Fruit fly (Drosophila melanogaster) whole organism, prepupa: ENCODE results near the gene MED26.
A peak's percentile ranks its signal among the peaks of the same experiment; 100 is the strongest.

Source experiments
- CG16779 ChIP-seq: fragments of 200-800 bp; sonication (Bioruptor generic); optimal IDR thresholded peaks from 3 replicates; lab custom pipeline; 2017; ENCODE audit warnings: missing biosample characterization, mild to moderate bottlenecking, missing genetic modification characterization
- CG6808 ChIP-seq: fragments of 200-800 bp; sonication (Bioruptor generic); optimal IDR thresholded peaks from 3 replicates; lab custom pipeline; 2017; ENCODE audit warnings: missing biosample characterization, missing genetic modification characterization, mild to moderate bottlenecking, moderate library complexity, missing genetic modification reagents
- CG8119 ChIP-seq: fragments of 200-800 bp; sonication (Bioruptor generic); IDR thresholded peaks from 3 replicates; pipeline ENCODE4 v1.3.6; 2022; ENCODE audit warnings: missing biosample characterization, missing genetic modification characterization
- Ets21C ChIP-seq: fragments of 200-800 bp; sonication (Bioruptor generic); optimal IDR thresholded peaks from 3 replicates; lab custom pipeline; 2016; ENCODE audit warnings: missing biosample characterization, missing genetic modification characterization
- Lpt ChIP-seq: fragments of 200-800 bp; sonication (Bioruptor generic); optimal IDR thresholded peaks from 3 replicates; lab custom pipeline; 2016; ENCODE audit warnings: missing biosample characterization, missing genetic modification characterization
- Sox102F ChIP-seq: fragments of 200-800 bp; sonication (Bioruptor generic); optimal IDR thresholded peaks from 2 replicates; lab custom pipeline; 2016; ENCODE audit warnings: missing biosample characterization, mild to moderate bottlenecking, missing genetic modification characterization
- Sox15 ChIP-seq: fragments of 200-800 bp; sonication (Bioruptor generic); optimal IDR thresholded peaks from 3 replicates; lab custom pipeline; 2016; ENCODE audit warnings: missing biosample characterization, missing genetic modification characterization
- dsx ChIP-seq: fragments of 200-800 bp; optimal IDR thresholded peaks from 3 replicates; lab custom pipeline; 2019; ENCODE audit warnings: missing biosample characterization, mild to moderate bottlenecking, missing genetic modification characterization, moderate library complexity; ENCODE audit not compliant: poor library complexity, severe bottlenecking
- fd85E ChIP-seq: fragments of 200-800 bp; sonication (Bioruptor generic); optimal IDR thresholded peaks from 3 replicates; lab custom pipeline; 2016; ENCODE audit warnings: missing biosample characterization, missing genetic modification characterization

DNA sequence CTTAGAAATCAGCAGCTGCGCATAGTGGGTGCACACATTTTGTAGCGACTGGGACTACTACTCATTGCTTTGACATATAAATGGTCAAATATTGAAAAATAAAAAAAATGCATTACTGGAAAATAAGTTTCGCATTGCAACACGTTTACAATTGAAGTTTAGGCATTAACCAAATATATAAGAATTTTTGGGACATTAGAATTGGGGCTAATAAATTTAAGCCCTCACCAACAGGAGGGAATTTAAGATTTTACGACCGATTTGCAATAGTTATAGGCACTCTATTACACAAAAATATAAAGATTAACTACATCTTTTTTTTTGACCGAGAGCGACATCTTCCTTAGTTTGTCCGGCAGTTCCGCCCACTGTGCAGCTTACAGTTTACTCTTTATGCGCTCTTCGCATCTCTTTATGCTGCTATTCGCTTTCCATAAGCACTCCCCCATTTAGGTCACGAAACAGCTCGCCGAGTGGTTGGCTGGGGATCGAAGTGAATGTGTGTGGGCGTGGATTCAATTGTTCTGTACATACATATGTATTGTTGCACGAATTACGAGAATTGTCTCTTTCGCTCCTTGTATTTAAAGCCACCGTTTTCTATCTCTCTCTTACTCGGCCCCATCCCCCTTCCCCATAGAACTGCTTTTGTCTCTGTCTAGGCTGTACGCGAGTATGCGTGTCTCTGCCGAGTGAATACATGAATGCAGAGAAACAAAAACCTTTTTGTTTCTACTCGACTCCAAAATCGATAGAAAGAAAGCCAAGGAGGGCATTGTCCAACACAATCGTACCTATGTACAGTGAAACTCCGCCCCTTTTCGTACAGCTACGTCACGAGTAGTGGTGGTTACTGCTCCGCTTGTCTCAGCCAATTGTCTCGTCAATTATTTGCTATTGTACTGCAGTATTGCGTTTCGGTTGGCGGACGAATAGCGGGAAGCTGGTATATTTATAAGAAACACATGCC, 18.9 kb upstream of the MED26 start:
- no peak for TF ChIP-seq fd85E (GFP tag; lab: Kevin White, UChicago)
- TF ChIP-seq Sox102F (GFP tag; lab: Kevin White, UChicago), result peak; percentile 88
- peak; percentile 57 for TF ChIP-seq Sox15 (GFP tag; lab: Kevin White, UChicago)
- no peak for TF ChIP-seq dsx
- TF ChIP-seq CG6808 (GFP tag; lab: Kevin White, UChicago), result peak; percentile 63
- TF ChIP-seq Lpt (GFP tag; lab: Kevin White, UChicago), result peak; percentile 79
- TF ChIP-seq CG16779 (tag; lab: Kevin White, UChicago), result no peak
- peak; percentile 79 for TF ChIP-seq CG8119 (GFP tag; lab: Robert Waterston, UW)
- peak; percentile 50 for TF ChIP-seq Ets21C (GFP tag; lab: Kevin White, UChicago)
